Worm (Caenorhabditis elegans): ENCODE data around the gene best-23.

best-23 gene

DNA sequence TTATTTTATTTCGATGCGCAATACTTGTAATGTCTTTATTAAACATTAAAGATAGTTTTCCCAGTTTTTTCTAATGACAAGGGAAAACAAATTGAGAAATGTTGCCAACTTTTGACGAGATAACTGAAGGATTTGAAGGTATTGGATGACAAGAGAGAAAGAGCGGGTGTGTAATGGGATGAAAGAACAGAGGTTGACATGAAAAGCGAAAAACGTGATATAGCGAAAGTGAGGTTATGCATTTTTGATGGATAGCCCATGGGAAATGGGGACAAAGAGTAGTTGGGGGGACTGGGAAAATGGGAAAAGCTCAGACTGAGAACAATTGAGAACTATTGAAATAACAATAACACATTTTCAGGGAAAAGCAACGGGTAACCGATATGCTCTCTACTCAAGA lies 12.2 kb downstream of the best-23 start:
- TF ChIP-seq efl-3 (GFP tag; optimal IDR thresholded peaks at IDR 0.05) (no peak), lsy-2 (tag; optimal IDR thresholded peaks at IDR 0.05) (peak in 1 of 2 experiments; percentile 16), egl-27 (tag; optimal IDR thresholded peaks at IDR 0.05) (no peak), blmp-1 (tag; optimal IDR thresholded peaks at IDR 0.05) (peak; percentile 84), lin-15B (tag; optimal IDR thresholded peaks at IDR 0.05) (no peak), nhr-19 (GFP tag; conservative IDR thresholded peaks at IDR 0.05) (0 out of 2 replicates have a peak, but pooled peaks have one; percentile 6), sox-4 (tag; optimal IDR thresholded peaks at IDR 0.05) (no peak), lin-35 (GFP tag; optimal IDR thresholded peaks at IDR 0.05) (no peak), zip-4 (GFP tag; optimal IDR thresholded peaks at IDR 0.05) (no peak), lin-14 (GFP tag; optimal IDR thresholded peaks at IDR 0.05) (peak; percentile 27), zag-1 (tag; optimal IDR thresholded peaks at IDR 0.05) (no peak), unc-98 (GFP tag; IDR thresholded peaks at IDR 0.05) (no peak), lir-3 (tag; optimal IDR thresholded peaks at IDR 0.05; ENCODE audit: poor library complexity) (no peak), fkh-8 (tag; optimal IDR thresholded peaks at IDR 0.05) (no peak), Y116A8C.19 (tag; optimal IDR thresholded peaks at IDR 0.05; ENCODE audit: borderline replicate concordance) (no peak)

DNA sequence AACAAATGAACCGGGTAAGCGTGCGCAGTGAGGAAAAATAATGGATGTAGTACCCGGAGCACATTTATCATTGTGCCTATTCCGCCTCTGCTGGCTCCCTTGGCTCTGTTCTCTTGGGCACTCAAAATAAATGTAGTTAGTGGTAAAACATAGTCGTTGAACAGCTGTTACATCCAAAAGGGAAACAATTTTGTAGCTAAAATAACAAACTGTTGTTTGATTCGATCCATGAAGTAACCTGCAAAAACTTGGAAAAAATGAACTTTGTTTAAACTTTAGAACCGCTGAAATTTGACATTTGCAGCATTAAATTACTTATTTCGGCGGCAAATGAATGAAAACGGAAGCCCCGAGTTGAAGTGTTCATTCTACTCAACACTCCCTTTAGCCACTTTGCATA lies 13.7 kb downstream of the best-23 start:
- no peak for TF ChIP-seq pax-3 (tag; optimal IDR thresholded peaks at IDR 0.05)
- TF ChIP-seq lin-39 (tag; optimal IDR thresholded peaks at IDR 0.05), result no peak
- no peak for TF ChIP-seq nhr-76 (tag; optimal IDR thresholded peaks at IDR 0.05)
- TF ChIP-seq nhr-85 (tag), result peak; percentile 43
- no peak for TF ChIP-seq fos-1 (tag; optimal IDR thresholded peaks at IDR 0.05)
- no peak for TF ChIP-seq efl-1 (optimal IDR thresholded peaks at IDR 0.05)
- TF ChIP-seq efl-1 (GFP tag; optimal IDR thresholded peaks at IDR 0.05 in 1 of 2), result peak in 1 of 2 experiments; percentile 48
- no peak for TF ChIP-seq ztf-4 (tag; optimal IDR thresholded peaks at IDR 0.05)
- TF ChIP-seq egl-13 (tag; optimal IDR thresholded peaks at IDR 0.05), result no peak
- no peak for TF ChIP-seq tlp-1 (tag; optimal IDR thresholded peaks at IDR 0.05)

DNA sequence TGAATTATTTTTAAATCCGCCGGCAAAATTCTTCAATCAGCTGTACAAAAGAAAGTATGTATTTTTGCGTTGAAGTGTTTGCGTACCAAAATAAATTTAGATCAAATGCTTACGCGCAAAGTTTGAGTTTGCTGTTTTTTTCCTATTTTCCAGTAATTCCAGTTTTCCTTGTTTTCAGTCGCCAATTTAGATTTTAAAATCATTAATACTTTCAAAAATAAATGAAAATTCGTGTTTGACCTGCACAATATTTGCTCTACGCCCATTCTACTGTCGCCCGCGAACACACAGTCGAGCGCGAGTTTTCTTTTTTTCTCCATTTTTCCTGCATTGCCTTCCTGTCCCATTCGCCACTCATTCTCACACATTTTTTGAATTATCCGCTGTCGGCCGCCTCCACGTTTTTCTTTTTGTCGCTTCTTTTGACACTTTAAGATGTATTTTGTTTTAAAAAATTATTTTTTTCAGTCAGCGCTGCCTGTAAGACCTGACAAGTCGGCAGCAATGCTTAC lies 14.6 kb downstream of the best-23 start, which contains the start of gene ptc-1:
ptc-1 (plus strand) TSS at position 462 of the 512 bp plus-strand sequence.
- TF ChIP-seq efl-1 (optimal IDR thresholded peaks at IDR 0.05) (no peak), efl-1 (GFP tag; optimal IDR thresholded peaks at IDR 0.05 in 1 of 2) (peak in 1 of 2 experiments; percentile 45), ceh-82 (tag; optimal IDR thresholded peaks at IDR 0.05) (no peak), dsc-1 (tag; optimal IDR thresholded peaks at IDR 0.05) (peak; percentile 20)

DNA sequence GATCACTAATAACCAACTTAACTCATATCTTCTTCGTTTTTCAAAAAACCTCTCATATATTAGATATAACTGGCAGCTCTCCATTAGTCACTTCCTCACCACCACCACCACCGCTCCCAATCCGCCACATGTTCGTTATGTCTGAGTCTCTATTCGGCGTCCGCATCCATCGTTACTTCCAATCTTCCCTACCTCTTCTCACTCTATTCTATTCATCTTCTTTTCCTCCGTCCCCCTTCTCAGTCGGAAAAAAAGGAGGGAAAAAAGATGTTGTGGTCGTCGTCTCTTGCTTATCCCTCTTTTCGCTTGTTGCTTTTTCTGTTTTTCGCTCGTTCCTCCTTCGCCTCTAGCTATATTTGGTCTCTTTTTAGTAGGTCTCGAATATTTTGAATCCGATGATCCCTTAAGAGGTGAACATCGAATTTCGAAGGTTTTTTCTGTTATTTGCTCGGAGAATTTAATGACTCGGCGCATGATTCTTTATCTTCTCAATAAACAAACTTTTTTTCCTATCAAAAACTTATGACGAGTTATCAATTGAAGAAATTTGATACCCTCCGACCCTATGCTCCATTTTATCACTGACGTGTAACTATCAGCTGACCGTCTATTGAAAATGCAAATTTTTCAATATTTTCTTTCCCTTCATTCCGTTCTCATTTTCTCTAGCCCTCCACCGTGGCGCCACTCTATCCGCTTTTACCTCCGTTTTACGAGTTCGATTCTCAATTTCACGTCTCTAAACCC lies 15.3 kb downstream of the best-23 start:
- TF ChIP-seq lin-13 (GFP tag; optimal IDR thresholded peaks at IDR 0.05), result no peak
- no peak for TF ChIP-seq C04F5.9 (tag; optimal IDR thresholded peaks at IDR 0.05)
- peak in 1 of 2 experiments; percentile 1 for TF ChIP-seq mdl-1 (tag; optimal IDR thresholded peaks at IDR 0.05)
- TF ChIP-seq ama-1 (optimal IDR thresholded peaks at IDR 0.05), result peak; percentile 58
- peak; percentile 53 for TF ChIP-seq fkh-8 (tag; optimal IDR thresholded peaks at IDR 0.05)
- no peak for TF ChIP-seq nhr-20 (tag; optimal IDR thresholded peaks at IDR 0.05)
- TF ChIP-seq snpc-4 (tag; optimal IDR thresholded peaks at IDR 0.05), result no peak
- TF ChIP-seq rnt-1 (tag; optimal IDR thresholded peaks at IDR 0.05), result peak; percentile 71
- peak; percentile 8 to 37 for TF ChIP-seq efl-1 (optimal IDR thresholded peaks at IDR 0.05)
- peak in 1 of 2 experiments; percentile 68 for TF ChIP-seq efl-1 (GFP tag; optimal IDR thresholded peaks at IDR 0.05 in 1 of 2)
- TF ChIP-seq lin-14 (GFP tag; optimal IDR thresholded peaks at IDR 0.05), result peak; percentile 87
- TF ChIP-seq grh-1 (GFP tag; IDR thresholded peaks at IDR 0.05), result no peak
- peak; percentile 69 for TF ChIP-seq mep-1 (tag; optimal IDR thresholded peaks at IDR 0.05)
- TF ChIP-seq egl-13 (tag; optimal IDR thresholded peaks at IDR 0.05), result peak; percentile 2
- peak; percentile 4 for TF ChIP-seq nhr-47 (tag; optimal IDR thresholded peaks at IDR 0.05)
- peak; percentile 58 for TF ChIP-seq nhr-71 (tag; optimal IDR thresholded peaks at IDR 0.05)
- TF ChIP-seq ceh-8 (GFP tag; optimal IDR thresholded peaks at IDR 0.05), result peak; percentile 20
- peak; percentile 46 for TF ChIP-seq swsn-7 (tag; optimal IDR thresholded peaks at IDR 0.05)
- peak in 1 of 2 experiments; percentile 45 for TF ChIP-seq lsy-2 (tag; optimal IDR thresholded peaks at IDR 0.05)
- TF ChIP-seq blmp-1 (tag; optimal IDR thresholded peaks at IDR 0.05), result peak; percentile 73
- TF ChIP-seq tbx-2 (tag; optimal IDR thresholded peaks at IDR 0.05), result peak; percentile 39
- peak; percentile 48 for TF ChIP-seq snu-23 (GFP tag; optimal IDR thresholded peaks at IDR 0.05)
- no peak for TF ChIP-seq unc-130 (tag; optimal IDR thresholded peaks at IDR 0.05)
- TF ChIP-seq tlp-1 (tag; optimal IDR thresholded peaks at IDR 0.05), result peak; percentile 15
- TF ChIP-seq dsc-1 (tag; optimal IDR thresholded peaks at IDR 0.05), result peak; percentile 40
- TF ChIP-seq fkh-10 (GFP tag; optimal IDR thresholded peaks at IDR 0.05), result peak; percentile 6
- TF ChIP-seq irx-1 (tag; optimal IDR thresholded peaks at IDR 0.05), result peak; percentile 14
